Fruit fly (Drosophila melanogaster): ENCODE data around the gene DEF8.

DNA sequence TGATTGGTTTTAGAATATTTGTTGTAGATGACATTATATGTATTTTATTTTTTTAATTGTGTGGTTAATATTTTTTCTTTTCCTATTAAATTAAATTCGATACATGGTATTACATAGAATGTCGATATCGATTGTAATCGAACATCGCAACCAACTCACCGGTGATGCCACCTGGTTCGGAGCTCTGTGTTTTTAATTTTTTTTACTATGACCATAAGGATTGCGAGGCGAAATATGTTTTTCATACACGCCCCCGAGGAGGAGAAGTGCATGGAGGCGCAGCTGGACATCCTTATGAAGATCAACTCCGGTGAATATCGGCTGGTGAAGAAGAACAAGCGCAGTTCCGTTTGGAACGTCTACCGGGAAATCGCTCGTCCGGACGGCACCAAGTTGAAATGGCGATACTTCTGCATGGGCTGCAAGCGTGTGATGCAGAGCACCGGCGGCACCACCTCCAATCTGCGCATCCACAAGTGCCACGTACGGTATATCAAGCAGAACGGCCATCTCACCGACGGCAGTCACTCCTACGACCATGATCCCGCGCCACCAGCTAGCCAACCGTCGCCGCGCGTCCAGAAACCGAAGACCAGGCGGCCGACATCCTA is 12.0 kb upstream of the DEF8 start, which contains the start of gene CG11560:
- TF ChIP-seq CG8478 (optimal IDR thresholded peaks at IDR 0.05) (no peak), CTCF (optimal IDR thresholded peaks at IDR 0.05) (no peak)

Data from S2 (cell line).